Worm (Caenorhabditis elegans) whole organism, late embryonic: ENCODE measurements around the gene F54B8.1.

Source experiments
- C08G9.2 ChIP-seq: sonication (generic microtip); optimal IDR thresholded peaks from 2 replicates; lab custom pipeline; 2016; ENCODE audit warnings: mild to moderate bottlenecking, missing genetic modification characterization, moderate library complexity, missing compliant biosample characterization
- C38D4.7 ChIP-seq: fragments of 200-800 bp; sonication (Bioruptor generic); optimal IDR thresholded peaks from 2 replicates; lab custom pipeline; 2018; ENCODE audit warnings: mild to moderate bottlenecking, missing genetic modification characterization, moderate library complexity, missing compliant biosample characterization
- K02D7.2 ChIP-seq: sonication (generic microtip); optimal IDR thresholded peaks from 2 replicates; lab custom pipeline; 2017; ENCODE audit warnings: mild to moderate bottlenecking, missing genetic modification characterization, missing compliant biosample characterization
- T23F11.4 ChIP-seq: fragments of 200-800 bp; sonication (Bioruptor generic); optimal IDR thresholded peaks from 2 replicates; lab custom pipeline; 2018; ENCODE audit warnings: mild to moderate bottlenecking, missing genetic modification characterization, missing compliant biosample characterization
- ama-1 ChIP-seq: fragments of 150-350 bp; optimal IDR thresholded peaks from 2 replicates; lab custom pipeline; 2014
- ceh-14 ChIP-seq: sonication (generic microtip); optimal IDR thresholded peaks from 2 replicates; lab custom pipeline; 2016; ENCODE audit warnings: missing genotype, missing genetic modification characterization, missing compliant biosample characterization
- ceh-19 ChIP-seq: fragments of 200-800 bp; sonication (Bioruptor generic); optimal IDR thresholded peaks from 2 replicates; lab custom pipeline; 2018; ENCODE audit warnings: mild to moderate bottlenecking, missing genetic modification characterization, missing compliant biosample characterization
- ceh-2 ChIP-seq: sonication (generic microtip); optimal IDR thresholded peaks from 2 replicates; lab custom pipeline; 2016; ENCODE audit warnings: missing genotype, missing genetic modification characterization, missing compliant biosample characterization
- ceh-22 ChIP-seq: sonication (generic microtip); optimal IDR thresholded peaks from 2 replicates; lab custom pipeline; 2017; ENCODE audit warnings: missing biosample characterization, missing genetic modification characterization
- ceh-24 ChIP-seq: sonication (generic microtip); optimal IDR thresholded peaks from 2 replicates; lab custom pipeline; 2016; ENCODE audit warnings: mild to moderate bottlenecking, missing genetic modification characterization, missing compliant biosample characterization
- ceh-30 ChIP-seq: fragments of 150-350 bp; optimal IDR thresholded peaks from 2 replicates; lab custom pipeline; 2014; ENCODE audit warnings: missing biosample characterization, missing genetic modification characterization
- ceh-31 ChIP-seq: sonication (generic microtip); optimal IDR thresholded peaks from 2 replicates; lab custom pipeline; 2016; ENCODE audit warnings: missing genetic modification characterization, missing compliant biosample characterization
- ceh-34 ChIP-seq: sonication (generic microtip); optimal IDR thresholded peaks from 2 replicates; lab custom pipeline; 2016; ENCODE audit warnings: mild to moderate bottlenecking, missing genetic modification characterization, missing compliant biosample characterization
- ceh-6 ChIP-seq: fragments of 200-800 bp; sonication (Bioruptor generic); optimal IDR thresholded peaks from 2 replicates; lab custom pipeline; 2018; ENCODE audit warnings: mild to moderate bottlenecking, missing genetic modification characterization, missing compliant biosample characterization
- ceh-9 ChIP-seq: sonication (generic microtip); optimal IDR thresholded peaks from 2 replicates; lab custom pipeline; 2016; ENCODE audit warnings: mild to moderate bottlenecking, missing genetic modification characterization, inconsistent platforms, missing compliant biosample characterization
- che-1 ChIP-seq: sonication (generic microtip); optimal IDR thresholded peaks from 2 replicates; lab custom pipeline; 2016; ENCODE audit warnings: mild to moderate bottlenecking, missing genetic modification characterization, missing compliant biosample characterization
- dve-1 ChIP-seq: sonication (generic microtip); optimal IDR thresholded peaks from 2 replicates; lab custom pipeline; 2017; ENCODE audit warnings: antibody characterized with exemption, mild to moderate bottlenecking, missing genetic modification characterization, missing compliant biosample characterization
- elt-4 ChIP-seq: sonication (generic microtip); optimal IDR thresholded peaks from 2 replicates; lab custom pipeline; 2016; ENCODE audit warnings: missing genetic modification characterization, missing compliant biosample characterization
- ets-4 ChIP-seq: sonication (generic microtip); optimal IDR thresholded peaks from 2 replicates; lab custom pipeline; 2016; ENCODE audit warnings: missing genetic modification characterization, missing compliant biosample characterization
- eyg-1 ChIP-seq: sonication (generic microtip); optimal IDR thresholded peaks from 2 replicates; lab custom pipeline; 2016; ENCODE audit warnings: missing genotype, missing genetic modification characterization, missing compliant biosample characterization
- fkh-10 ChIP-seq: fragments of 150-350 bp; optimal IDR thresholded peaks from 2 replicates; lab custom pipeline; 2014; ENCODE audit warnings: missing biosample characterization, missing genetic modification reagents, missing genetic modification characterization
- hlh-13 ChIP-seq: fragments of 200-800 bp; sonication (Bioruptor generic); optimal IDR thresholded peaks from 2 replicates; lab custom pipeline; 2018; ENCODE audit warnings: mild to moderate bottlenecking, missing genetic modification characterization, missing compliant biosample characterization
- hlh-30 ChIP-seq: sonication (generic microtip); optimal IDR thresholded peaks from 2 replicates; lab custom pipeline; 2017; ENCODE audit warnings: antibody characterized with exemption, missing genetic modification characterization, missing compliant biosample characterization; ENCODE audit not compliant: insufficient read depth
- hlh-6 ChIP-seq: sonication (generic microtip); optimal IDR thresholded peaks from 2 replicates; lab custom pipeline; 2016; ENCODE audit warnings: missing genotype, missing genetic modification characterization, missing compliant biosample characterization
- lin-11 ChIP-seq: fragments of 200-800 bp; sonication (Bioruptor generic); optimal IDR thresholded peaks from 2 replicates; lab custom pipeline; 2018; ENCODE audit warnings: mild to moderate bottlenecking, missing genetic modification characterization, missing compliant biosample characterization
- madf-2 ChIP-seq: sonication (generic microtip); optimal IDR thresholded peaks from 2 replicates; lab custom pipeline; 2017; ENCODE audit warnings: missing genetic modification characterization, missing compliant biosample characterization
- mec-3 ChIP-seq: sonication (generic microtip); optimal IDR thresholded peaks from 2 replicates; lab custom pipeline; 2016; ENCODE audit warnings: borderline replicate concordance, missing genetic modification characterization, missing compliant biosample characterization
- nfya-1 ChIP-seq: sonication (generic microtip); optimal IDR thresholded peaks from 2 replicates; lab custom pipeline; 2017; ENCODE audit warnings: missing genetic modification characterization, mild to moderate bottlenecking, missing compliant biosample characterization, antibody characterized with exemption, moderate library complexity
- npax-4 ChIP-seq: sonication (generic microtip); optimal IDR thresholded peaks from 2 replicates; lab custom pipeline; 2016; ENCODE audit warnings: missing genetic modification characterization, missing compliant biosample characterization
- pax-1 ChIP-seq: fragments of 150-350 bp; optimal IDR thresholded peaks from 2 replicates; lab custom pipeline; 2014; ENCODE audit warnings: missing biosample characterization, missing genetic modification characterization
- pha-2 ChIP-seq: sonication (generic microtip); optimal IDR thresholded peaks from 2 replicates; lab custom pipeline; 2017; ENCODE audit warnings: mild to moderate bottlenecking, missing genetic modification characterization, missing compliant biosample characterization
- pqm-1 ChIP-seq: sonication (generic microtip); optimal IDR thresholded peaks from 2 replicates; lab custom pipeline; 2016; ENCODE audit warnings: missing genetic modification characterization, missing compliant biosample characterization
- pros-1 ChIP-seq: fragments of 150-350 bp; optimal IDR thresholded peaks from 2 replicates; lab custom pipeline; 2014; ENCODE audit warnings: missing biosample characterization, missing genetic modification reagents, missing genetic modification characterization
- ref-2 ChIP-seq: sonication (generic microtip); optimal IDR thresholded peaks from 2 replicates; lab custom pipeline; 2016; ENCODE audit warnings: missing genetic modification characterization, missing compliant biosample characterization
- sdc-2 ChIP-seq: sonication (generic microtip); optimal IDR thresholded peaks from 2 replicates; lab custom pipeline; 2016; ENCODE audit warnings: missing genotype, missing genetic modification characterization, missing compliant biosample characterization
- sox-2 ChIP-seq: fragments of 200-800 bp; sonication (Bioruptor generic); IDR thresholded peaks from 2 replicates; pipeline ENCODE4 v1.3.6; 2022; ENCODE audit warnings: missing genetic modification reagents, missing genetic modification characterization, missing compliant biosample characterization
- sox-4 ChIP-seq: sonication (generic microtip); optimal IDR thresholded peaks from 2 replicates; lab custom pipeline; 2017; ENCODE audit warnings: mild to moderate bottlenecking, missing genetic modification characterization, inconsistent platforms, missing compliant biosample characterization
- syd-9 ChIP-seq: sonication (generic microtip); optimal IDR thresholded peaks from 2 replicates; lab custom pipeline; 2016; ENCODE audit warnings: mild to moderate bottlenecking, missing genetic modification characterization, moderate library complexity, missing compliant biosample characterization
- tbx-7 ChIP-seq: sonication (generic microtip); optimal IDR thresholded peaks from 2 replicates; lab custom pipeline; 2016; ENCODE audit warnings: missing genotype, missing genetic modification characterization, missing compliant biosample characterization
- unc-3 ChIP-seq, 2 experiments: fragments of 200-800 bp in 1 of 2; sonication (Bioruptor generic) in 1 of 2; sonication (generic microtip) in 1 of 2; conservative IDR thresholded peaks in 1 of 2; optimal IDR thresholded peaks in 1 of 2; 2 replicates each; pipeline versions ENCODE4 v1.3.6 to Lab custom; 2016 to 2022; ENCODE audit warnings: missing compliant biosample characterization in 2 of 2, missing genetic modification characterization in 2 of 2, missing genetic modification reagents in 1 of 2
- unc-42 ChIP-seq: sonication (generic microtip); optimal IDR thresholded peaks from 2 replicates; lab custom pipeline; 2016; ENCODE audit warnings: missing genotype, missing genetic modification characterization, missing compliant biosample characterization
- ztf-16 ChIP-seq: sonication (generic microtip); optimal IDR thresholded peaks from 2 replicates; lab custom pipeline; 2017; ENCODE audit warnings: missing genetic modification characterization, missing compliant biosample characterization

F54B8.1 gene

ce11 chrV:15782494-15782893 is 28.1 kb upstream of the F54B8.1 start, which contains the start of gene T26E4.3:
T26E4.3 (plus strand) TSS chrV:15782794.
- no peak for TF ChIP-seq fkh-10 (GFP tag; lab: Kevin White, UChicago)
- TF ChIP-seq ceh-14 (tag; lab: Kevin White, UChicago), result no peak
- no peak for TF ChIP-seq C08G9.2 (tag; lab: Kevin White, UChicago)
- no peak for TF ChIP-seq hlh-13 (GFP tag; lab: Kevin White, UChicago)
- no peak for TF ChIP-seq unc-42 (tag; lab: Kevin White, UChicago)
- TF ChIP-seq npax-4 (tag; lab: Kevin White, UChicago), result no peak
- TF ChIP-seq ceh-2 (tag; lab: Kevin White, UChicago), result no peak
- no peak for TF ChIP-seq hlh-6
- no peak for TF ChIP-seq eyg-1 (tag; lab: Kevin White, UChicago)
- TF ChIP-seq ref-2 (tag; lab: Kevin White, UChicago), result no peak
- TF ChIP-seq pros-1, result no peak
- no peak for TF ChIP-seq ceh-30 (tag; lab: Kevin White, UChicago)
- TF ChIP-seq ceh-34 (tag; lab: Kevin White, UChicago), result no peak
- no peak for TF ChIP-seq elt-4 (tag; lab: Kevin White, UChicago)
- no peak for TF ChIP-seq ztf-16 (tag; lab: Kevin White, UChicago)
- TF ChIP-seq sdc-2 (tag; lab: Kevin White, UChicago), result no peak
- TF ChIP-seq unc-3 (GFP tag; conservative IDR thresholded peaks at IDR 0.05; lab: Robert Waterston, UW), result no peak
- no peak for TF ChIP-seq unc-3 (tag; optimal IDR thresholded peaks at IDR 0.05; lab: Kevin White, UChicago)

- TF ChIP-seq ama-1 (lab: Kevin White, UChicago) (no peak), pax-1 (tag; lab: Kevin White, UChicago) (no peak), sox-2 (no peak), npax-4 (tag; lab: Kevin White, UChicago) (no peak), ets-4 (no peak), nfya-1 (no peak), ceh-24 (tag; lab: Kevin White, UChicago) (no peak), ceh-19 (GFP tag; lab: Kevin White, UChicago) (no peak), madf-2 (no peak), unc-42 (tag; lab: Kevin White, UChicago) (no peak), K02D7.2 (tag; lab: Kevin White, UChicago) (no peak), sox-4 (tag; lab: Kevin White, UChicago) (no peak), T23F11.4 (GFP tag; lab: Kevin White, UChicago) (no peak), che-1 (tag; lab: Kevin White, UChicago) (no peak), ceh-6 (GFP tag; lab: Kevin White, UChicago) (no peak), pqm-1 (tag; lab: Kevin White, UChicago) (no peak), ref-2 (tag; lab: Kevin White, UChicago) (no peak), ceh-30 (tag; lab: Kevin White, UChicago) (no peak), lin-11 (tag; lab: Kevin White, UChicago) (no peak)
- TF ChIP-seq, all 69 proteins: peak for 0
These were observed 18.1 kb upstream of the F54B8.1 start, which contains the start of gene T26E4.4 for ce11 chrV:15792409-15792808. T26E4.4 (minus strand) TSS chrV:15792509.

ce11 chrV:15793270-15793669 is 17.3 kb upstream of the F54B8.1 start, which contains the start of gene T26E4.7:
T26E4.7 (plus strand) TSS chrV:15793570.
- no peak for TF ChIP-seq hlh-30
- TF ChIP-seq, all 69 proteins: peak for 0

- no peak for TF ChIP-seq ztf-16 (tag; lab: Kevin White, UChicago)
- no peak for TF ChIP-seq elt-4 (tag; lab: Kevin White, UChicago)
- TF ChIP-seq ceh-22 (tag; lab: Kevin White, UChicago), result no peak
- no peak for TF ChIP-seq sox-2
- no peak for TF ChIP-seq syd-9 (tag; lab: Kevin White, UChicago)
- TF ChIP-seq C38D4.7, result no peak
- TF ChIP-seq fkh-10 (GFP tag; lab: Kevin White, UChicago), result no peak
- no peak for TF ChIP-seq che-1 (tag; lab: Kevin White, UChicago)
- TF ChIP-seq pha-2 (tag; lab: Kevin White, UChicago), result no peak
- no peak for TF ChIP-seq sdc-2 (tag; lab: Kevin White, UChicago)
- TF ChIP-seq mec-3, result no peak
- TF ChIP-seq sox-4 (tag; lab: Kevin White, UChicago), result no peak
- no peak for TF ChIP-seq ceh-31
- no peak for TF ChIP-seq C08G9.2 (tag; lab: Kevin White, UChicago)
- TF ChIP-seq ceh-9 (tag; lab: Kevin White, UChicago), result no peak
- TF ChIP-seq eyg-1 (tag; lab: Kevin White, UChicago), result no peak
- no peak for TF ChIP-seq dve-1 (tag; lab: Kevin White, UChicago)
- no peak for TF ChIP-seq tbx-7 (tag; lab: Kevin White, UChicago)
These were observed 14.5 kb upstream of the F54B8.1 start, which contains the start of gene nhr-223 for ce11 chrV:15796087-15796486. nhr-223 (plus strand) TSS chrV:15796387.
